Worm (Caenorhabditis elegans): ENCODE data around the gene josd-1.

ce11 chrIII:2864669-2865068 lies 28.2 kb downstream of the josd-1 start:
- TF ChIP-seq pha-4 (tag; optimal IDR thresholded peaks at IDR 0.05) (no peak), madf-6 (GFP tag; IDR thresholded peaks at IDR 0.05) (no peak)
